Fruit fly (Drosophila melanogaster): ENCODE data around the gene CG9356.

The CG9356 gene

dm6 chr3R:9428189-9428699, 24.2 kb upstream of the CG9356 start (continued):
- TF ChIP-seq CG17328 (GFP tag; IDR thresholded peaks at IDR 0.05) (no peak), bab2 (GFP tag; optimal IDR thresholded peaks at IDR 0.05) (no peak), Myb (GFP tag; optimal IDR thresholded peaks at IDR 0.05) (no peak), CG6175 (GFP tag; IDR thresholded peaks at IDR 0.05) (no peak), Jarid2 (GFP tag; optimal IDR thresholded peaks at IDR 0.05) (peak; percentile 69), dmrt11E (tag; optimal IDR thresholded peaks at IDR 0.05) (no peak), MBD-R2 (GFP tag; IDR thresholded peaks at IDR 0.05) (peak; percentile 23; the same call in 1 of the 2 replicates), ERR (GFP tag; optimal IDR thresholded peaks at IDR 0.05) (peak; percentile 27), repo (GFP tag; optimal IDR thresholded peaks at IDR 0.05) (no peak), pan (optimal IDR thresholded peaks at IDR 0.05) (no peak), pan (GFP tag; optimal IDR thresholded peaks at IDR 0.05 in 1 of 2, IDR thresholded peaks at IDR 0.05 in 1 of 2) (no peak), CG10274 (GFP tag; optimal IDR thresholded peaks at IDR 0.05) (no peak), GATAe (GFP tag; conservative IDR thresholded peaks at IDR 0.05) (no peak), wek (GFP tag; optimal IDR thresholded peaks at IDR 0.05) (peak; percentile 81), dmrt99B (tag; optimal IDR thresholded peaks at IDR 0.05) (peak; percentile 29), YL-1 (GFP tag; optimal IDR thresholded peaks at IDR 0.05) (peak; percentile 57), sens-2 (GFP tag; IDR thresholded peaks at IDR 0.05) (no peak), stwl (tag; optimal IDR thresholded peaks at IDR 0.05) (no peak), MTF-1 (GFP tag; optimal IDR thresholded peaks at IDR 0.05; ENCODE audit: borderline replicate concordance) (peak; percentile 25), dysf (GFP tag; IDR thresholded peaks at IDR 0.05) (no peak), tap (tag; optimal IDR thresholded peaks at IDR 0.05) (no peak), CG2199 (GFP tag; IDR thresholded peaks at IDR 0.05) (peak; percentile 25; the same call in 1 of the 3 replicates), dm (GFP tag; optimal IDR thresholded peaks at IDR 0.05) (no peak), Ets97D (GFP tag; optimal IDR thresholded peaks at IDR 0.05) (no peak), Opbp (GFP tag; IDR thresholded peaks at IDR 0.05; ENCODE audit: partially characterized antibody) (no peak), emc (GFP tag; optimal IDR thresholded peaks at IDR 0.05) (no peak), Dad (GFP tag; optimal IDR thresholded peaks at IDR 0.05) (no peak), NFAT (GFP tag; IDR thresholded peaks at IDR 0.05) (no peak), CG4360 (GFP tag; IDR thresholded peaks at IDR 0.05) (peak; percentile 54), Camta (GFP tag; optimal IDR thresholded peaks at IDR 0.05) (no peak), CG1233 (GFP tag; optimal IDR thresholded peaks at IDR 0.05) (no peak), wor (GFP tag; IDR thresholded peaks at IDR 0.05) (no peak), tll (GFP tag; optimal IDR thresholded peaks at IDR 0.05) (peak in 1 of 2 experiments; percentile 24), prd (optimal IDR thresholded peaks at IDR 0.05) (no peak), prd (GFP tag; IDR thresholded peaks at IDR 0.05) (no peak), Mrtf (GFP tag; IDR thresholded peaks at IDR 0.05) (no peak), CG33557 (GFP tag; optimal IDR thresholded peaks at IDR 0.05) (peak; percentile 48), CG10147 (GFP tag; optimal IDR thresholded peaks at IDR 0.05) (no peak), Adf1 (GFP tag; IDR thresholded peaks at IDR 0.05) (peak; percentile 40; the same call in 1 of the 2 replicates), luna (GFP tag; optimal IDR thresholded peaks at IDR 0.05) (no peak), zf30C (GFP tag; optimal IDR thresholded peaks at IDR 0.05) (peak; percentile 2), CG9727 (GFP tag; optimal IDR thresholded peaks at IDR 0.05) (peak; percentile 19), jing (GFP tag; optimal IDR thresholded peaks at IDR 0.05) (no peak), ab (GFP tag; optimal IDR thresholded peaks at IDR 0.05) (no peak), CG4730 (GFP tag; IDR thresholded peaks at IDR 0.05) (no peak), CG31441 (GFP tag; IDR thresholded peaks at IDR 0.05) (no peak), CG18476 (GFP tag; optimal IDR thresholded peaks at IDR 0.05) (no peak), CG9609 (GFP tag; optimal IDR thresholded peaks at IDR 0.05) (no peak), CG14860 (GFP tag; IDR thresholded peaks at IDR 0.05; ENCODE audit: partially characterized antibody) (no peak), CG18262 (tag; optimal IDR thresholded peaks at IDR 0.05) (peak; percentile 12), CG11695 (GFP tag; IDR thresholded peaks at IDR 0.05) (peak; percentile 49; the same call in 1 of the 3 replicates), CG4854 (GFP tag; optimal IDR thresholded peaks at IDR 0.05) (no peak)

Data from whole organism, embryonic.